Fruit fly (Drosophila melanogaster): ENCODE results near the gene tal-3A.
A peak's percentile ranks its signal among the peaks of the same experiment; 100 is the strongest.

Gene tal-3A

DNA sequence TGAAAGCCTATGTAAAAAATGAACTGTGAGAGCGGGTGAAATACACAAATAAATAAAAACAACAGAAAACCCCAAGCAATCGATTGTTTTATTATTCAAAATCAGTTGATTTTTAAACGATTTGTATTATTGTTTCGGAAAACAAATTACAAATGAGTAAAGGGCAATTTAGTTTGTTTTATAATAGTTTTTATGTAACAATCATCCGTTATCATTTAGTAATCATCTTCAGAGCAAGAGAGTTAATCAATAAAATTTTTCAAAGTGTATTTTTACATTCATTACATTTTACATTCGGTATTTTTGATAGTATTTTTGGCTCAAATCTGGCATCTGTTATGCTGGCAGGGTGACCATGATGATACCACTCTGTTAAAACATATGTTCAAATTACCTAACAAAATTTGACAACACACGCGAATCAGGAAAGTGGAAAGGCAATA lies 33.6 kb upstream of the tal-3A start, which contains the start of the genes CG42375 and CG9288 (continued):
- TF ChIP-seq CG13296 (GFP tag; optimal IDR thresholded peaks at IDR 0.05) (no peak), Elba2 (GFP tag; optimal IDR thresholded peaks at IDR 0.05) (no peak), chn (GFP tag; optimal IDR thresholded peaks at IDR 0.05) (no peak), pnt (GFP tag; optimal IDR thresholded peaks at IDR 0.05) (peak; percentile 79), Taf1 (GFP tag; IDR thresholded peaks at IDR 0.05) (no peak), CG8089 (GFP tag; optimal IDR thresholded peaks at IDR 0.05) (no peak), CG15011 (GFP tag; optimal IDR thresholded peaks at IDR 0.05) (peak; percentile 47), dmrt99B (tag; optimal IDR thresholded peaks at IDR 0.05) (peak; percentile 83), stc (GFP tag; IDR thresholded peaks at IDR 0.05) (peak; percentile 76), bsh (GFP tag; optimal IDR thresholded peaks at IDR 0.05) (peak in 1 of 2 experiments; percentile 43), NK7.1 (GFP tag; optimal IDR thresholded peaks at IDR 0.05) (peak; percentile 59), Meics (GFP tag; optimal IDR thresholded peaks at IDR 0.05) (peak; percentile 65), salm (tag; optimal IDR thresholded peaks at IDR 0.05) (peak; percentile 9), CG11085 (GFP tag; IDR thresholded peaks at IDR 0.05) (peak; percentile 38; the same call in 1 of the 2 replicates), Atf6 (GFP tag; IDR thresholded peaks at IDR 0.05) (peak; percentile 36; the same call in 1 of the 2 replicates), GATAe (GFP tag; conservative IDR thresholded peaks at IDR 0.05) (no peak), cg (GFP tag; optimal IDR thresholded peaks at IDR 0.05) (no peak), CG9437 (GFP tag; optimal IDR thresholded peaks at IDR 0.05) (no peak), CG6254 (GFP tag; optimal IDR thresholded peaks at IDR 0.05) (peak; percentile 67), CG34376 (GFP tag; optimal IDR thresholded peaks at IDR 0.05) (no peak), CG6854 (GFP tag; optimal IDR thresholded peaks at IDR 0.05) (peak; percentile 47), CG11093 (GFP tag; IDR thresholded peaks at IDR 0.05) (no peak), sim (GFP tag; IDR thresholded peaks at IDR 0.05) (no peak), gce (GFP tag; IDR thresholded peaks at IDR 0.05) (0 out of 3 replicates have a peak, but pooled peaks have one; percentile 38), grau (tag; optimal IDR thresholded peaks at IDR 0.05) (peak; percentile 28), CG1647 (GFP tag; optimal IDR thresholded peaks at IDR 0.05) (peak; percentile 70), trh (GFP tag; optimal IDR thresholded peaks at IDR 0.05) (no peak), CG18011 (GFP tag; optimal IDR thresholded peaks at IDR 0.05) (no peak), CG17385 (GFP tag; optimal IDR thresholded peaks at IDR 0.05) (no peak), mam (GFP tag; optimal IDR thresholded peaks at IDR 0.05) (peak; percentile 15), CG18262 (tag; optimal IDR thresholded peaks at IDR 0.05) (peak; percentile 83), gcm2 (GFP tag; optimal IDR thresholded peaks at IDR 0.05) (no peak), bcd (GFP tag; optimal IDR thresholded peaks at IDR 0.05) (peak; percentile 52), HLH4C (GFP tag; IDR thresholded peaks at IDR 0.05; ENCODE audit: partially characterized antibody) (no peak), sr (GFP tag; IDR thresholded peaks at IDR 0.05) (no peak; the same call in 2 of the 3 replicates), Lhr (GFP tag; optimal IDR thresholded peaks at IDR 0.05) (no peak), CG4820 (GFP tag; optimal IDR thresholded peaks at IDR 0.05) (peak; percentile 81), stwl (tag; optimal IDR thresholded peaks at IDR 0.05) (peak; percentile 33), CG10147 (GFP tag; optimal IDR thresholded peaks at IDR 0.05) (peak; percentile 79), ewg (GFP tag; optimal IDR thresholded peaks at IDR 0.05) (no peak), crc (GFP tag; optimal IDR thresholded peaks at IDR 0.05) (no peak), NfI (GFP tag; optimal IDR thresholded peaks at IDR 0.05) (no peak), emc (GFP tag; optimal IDR thresholded peaks at IDR 0.05) (peak; percentile 21), pho (GFP tag; optimal IDR thresholded peaks at IDR 0.05) (no peak), Xrp1 (GFP tag; IDR thresholded peaks at IDR 0.05) (peak; percentile 82), CG2120 (GFP tag; optimal IDR thresholded peaks at IDR 0.05) (peak; percentile 55), Lim3 (GFP tag; IDR thresholded peaks at IDR 0.05) (no peak), Optix (GFP tag; IDR thresholded peaks at IDR 0.05) (no peak), hb (GFP tag; IDR thresholded peaks at IDR 0.05; ENCODE audit: partially characterized antibody) (no peak), fd64A (GFP tag; optimal IDR thresholded peaks at IDR 0.05) (no peak), CG31365 (tag; optimal IDR thresholded peaks at IDR 0.05) (no peak)

Measured in whole organism, embryonic.